Fruit fly (Drosophila melanogaster) whole organism, embryonic: ENCODE measurements around the gene CG15382.

ENCODE experiments used
- Aef1 ChIP-seq: fragments of 200-800 bp; sonication (Bioruptor generic); IDR thresholded peaks from 3 replicates; pipeline ENCODE4 v1.3.6; 2022; ENCODE audit warnings: missing biosample characterization, missing genetic modification characterization
- CG12391 ChIP-seq: fragments of 200-800 bp; sonication (Bioruptor generic); optimal IDR thresholded peaks from 3 replicates; lab custom pipeline; 2018; ENCODE audit warnings: missing biosample characterization, mild to moderate bottlenecking, missing genetic modification characterization, moderate library complexity
- CG14441 ChIP-seq: fragments of 200-800 bp; sonication (Bioruptor generic); IDR thresholded peaks from 2 replicates; pipeline ENCODE4 v1.3.6; 2022; ENCODE audit warnings: missing biosample characterization, missing genetic modification characterization
- CG15514 ChIP-seq: fragments of 200-800 bp; sonication (Bioruptor generic); optimal IDR thresholded peaks from 3 replicates; lab custom pipeline; 2017; ENCODE audit warnings: missing biosample characterization, missing genetic modification characterization, mild to moderate bottlenecking, moderate library complexity, missing genetic modification reagents
- CG15696 ChIP-seq: fragments of 200-800 bp; sonication (Bioruptor generic); optimal IDR thresholded peaks from 2 replicates; lab custom pipeline; 2019; ENCODE audit warnings: missing biosample characterization, mild to moderate bottlenecking, missing genetic modification characterization, moderate library complexity
- CG1832 ChIP-seq: fragments of 200-800 bp; sonication (Bioruptor generic); optimal IDR thresholded peaks from 2 replicates; lab custom pipeline; 2017; ENCODE audit warnings: missing biosample characterization, mild to moderate bottlenecking, missing genetic modification characterization, inconsistent platforms
- CG32767 ChIP-seq: fragments of 200-800 bp; sonication (Bioruptor generic); IDR thresholded peaks from 2 replicates; pipeline ENCODE4 v1.3.6; 2022; ENCODE audit warnings: missing biosample characterization, missing genetic modification characterization
- CG32772 ChIP-seq: fragments of 200-800 bp; sonication (Bioruptor generic); IDR thresholded peaks from 2 replicates; pipeline ENCODE4 v1.3.6; 2022; ENCODE audit warnings: missing biosample characterization, missing genetic modification characterization
- CG33213 ChIP-seq: fragments of 200-800 bp; sonication (Bioruptor generic); optimal IDR thresholded peaks from 3 replicates; lab custom pipeline; 2016; ENCODE audit warnings: missing biosample characterization, missing genetic modification characterization
- CG4854 ChIP-seq: fragments of 200-800 bp; sonication (Bioruptor generic); optimal IDR thresholded peaks from 2 replicates; lab custom pipeline; 2016; ENCODE audit warnings: missing biosample characterization, missing genetic modification characterization, inconsistent platforms
- CG6689 ChIP-seq: fragments of 200-800 bp; sonication (Bioruptor generic); IDR thresholded peaks from 2 replicates; pipeline ENCODE4 v1.3.6; 2022; ENCODE audit warnings: missing biosample characterization, missing genetic modification characterization
- CG7928 ChIP-seq: fragments of 200-800 bp; sonication (Bioruptor generic); optimal IDR thresholded peaks from 2 replicates; lab custom pipeline; 2017; ENCODE audit warnings: missing biosample characterization, mild to moderate bottlenecking, missing genetic modification characterization
- CG7987 ChIP-seq: fragments of 200-800 bp; sonication (Bioruptor generic); optimal IDR thresholded peaks from 2 replicates; lab custom pipeline; 2018; ENCODE audit warnings: missing biosample characterization, mild to moderate bottlenecking, missing genetic modification characterization, moderate library complexity
- CG8765 ChIP-seq: fragments of 200-800 bp; sonication (Bioruptor generic); IDR thresholded peaks from 2 replicates; pipeline ENCODE4 v1.3.6; 2022; ENCODE audit warnings: missing biosample characterization, missing genetic modification characterization
- CG8944 ChIP-seq: fragments of 200-800 bp; sonication (Bioruptor generic); optimal IDR thresholded peaks from 3 replicates; lab custom pipeline; 2016; ENCODE audit warnings: missing biosample characterization, missing genetic modification characterization
- Dfd ChIP-seq, 2 experiments: fragments of >200 bp; optimal IDR thresholded peaks; 2 replicates each; lab custom pipeline; 2017; ENCODE audit warnings: missing biosample characterization in 2 of 2, missing genetic modification characterization in 2 of 2
- Dref ChIP-seq: fragments of 200-800 bp; sonication (Bioruptor generic); IDR thresholded peaks from 2 replicates; pipeline ENCODE4 v1.3.6; 2022; ENCODE audit warnings: missing biosample characterization, missing genetic modification characterization
- Med ChIP-seq: fragments of 200-800 bp; sonication (Bioruptor generic); peaks from one replicate; lab custom pipeline; 2016; ENCODE audit warnings: missing biosample characterization, missing genetic modification characterization, mild to moderate bottlenecking, inconsistent platforms, moderate library complexity
- Poxn ChIP-seq: fragments of 200-800 bp; sonication (Bioruptor generic); IDR thresholded peaks from 2 replicates; pipeline ENCODE4 v1.3.6; 2022; ENCODE audit warnings: missing biosample characterization, missing genetic modification characterization
- Ptx1 ChIP-seq: fragments of 200-800 bp; sonication (Bioruptor generic); IDR thresholded peaks from 2 replicates; pipeline ENCODE4 v1.3.6; 2022; ENCODE audit warnings: missing biosample characterization, missing genetic modification characterization
- Side ChIP-seq: fragments of 200-800 bp; sonication (Bioruptor generic); optimal IDR thresholded peaks from 2 replicates; lab custom pipeline; 2016; ENCODE audit warnings: missing biosample characterization, missing genetic modification characterization
- Sin3A ChIP-seq: fragments of >200 bp; optimal IDR thresholded peaks from 2 replicates; lab custom pipeline; 2018
- amos ChIP-seq: fragments of 200-800 bp; sonication (Bioruptor generic); IDR thresholded peaks from 2 replicates; pipeline ENCODE4 v1.3.6; 2022; ENCODE audit warnings: missing biosample characterization, missing genetic modification characterization; ENCODE audit not compliant: partially characterized antibody
- cato ChIP-seq: fragments of 200-800 bp; sonication (Bioruptor generic); optimal IDR thresholded peaks from 2 replicates; lab custom pipeline; 2016; ENCODE audit warnings: missing biosample characterization, missing genetic modification characterization, borderline replicate concordance
- ci ChIP-seq: fragments of 200-800 bp; sonication (Bioruptor generic); IDR thresholded peaks from 3 replicates; pipeline ENCODE4 v1.3.6; 2022; ENCODE audit warnings: missing biosample characterization, missing genetic modification characterization
- crc ChIP-seq: fragments of 200-800 bp; sonication (Bioruptor generic); optimal IDR thresholded peaks from 2 replicates; lab custom pipeline; 2016; ENCODE audit warnings: missing biosample characterization, missing genetic modification characterization
- dati ChIP-seq: fragments of 200-800 bp; sonication (Bioruptor generic); IDR thresholded peaks from 2 replicates; pipeline ENCODE4 v1.3.6; 2022; ENCODE audit warnings: missing biosample characterization, missing genetic modification characterization
- ftz-f1 ChIP-seq: fragments of 200-800 bp; sonication (Bioruptor generic); optimal IDR thresholded peaks from 2 replicates; lab custom pipeline; 2016; ENCODE audit warnings: missing biosample characterization, missing genetic modification characterization
- gcm ChIP-seq: fragments of 200-800 bp; sonication (Bioruptor generic); optimal IDR thresholded peaks from 2 replicates; lab custom pipeline; 2019; ENCODE audit warnings: missing biosample characterization, mild to moderate bottlenecking, missing genetic modification characterization, moderate library complexity
- hb ChIP-seq: fragments of 200-800 bp; sonication (Bioruptor generic); IDR thresholded peaks from 3 replicates; pipeline ENCODE4 v1.3.6; 2022; ENCODE audit warnings: missing biosample characterization, missing genetic modification characterization; ENCODE audit not compliant: partially characterized antibody
- kni ChIP-seq: fragments of 200-800 bp; sonication (Bioruptor generic); optimal IDR thresholded peaks from 3 replicates; lab custom pipeline; 2017; ENCODE audit warnings: mild to moderate bottlenecking, missing biosample characterization, missing genetic modification reagents, missing genetic modification characterization
- luna ChIP-seq: fragments of 200-800 bp; sonication (Bioruptor generic); optimal IDR thresholded peaks from 2 replicates; lab custom pipeline; 2016; ENCODE audit warnings: missing biosample characterization, missing genetic modification characterization
- pan ChIP-seq, 4 experiments: fragments of >200 bp in 3 of 4; fragments of 200-800 bp in 1 of 4; sonication (Bioruptor generic) in 1 of 4; optimal IDR thresholded peaks in 3 of 4; IDR thresholded peaks in 1 of 4; 2 replicates each; pipeline versions ENCODE4 v1.3.6 to Lab custom; 2017 to 2022; ENCODE audit warnings: missing biosample characterization in 2 of 4, missing genetic modification characterization in 2 of 4, mixed read lengths in 1 of 4
- pho ChIP-seq: fragments of 200-800 bp; sonication (Bioruptor generic); optimal IDR thresholded peaks from 2 replicates; lab custom pipeline; 2016; ENCODE audit warnings: missing biosample characterization, missing genetic modification characterization
- pnt ChIP-seq: fragments of 200-800 bp; sonication (Bioruptor generic); optimal IDR thresholded peaks from 3 replicates; lab custom pipeline; 2016; ENCODE audit warnings: missing biosample characterization, missing genetic modification characterization
- sc ChIP-seq, 3 experiments: fragments of >200 bp in 2 of 3; fragments of 200-800 bp in 1 of 3; sonication (Bioruptor generic) in 1 of 3; optimal IDR thresholded peaks; 2 replicates in 2 of 3; 3 replicates in 1 of 3; lab custom pipeline; 2017; ENCODE audit warnings: mild to moderate bottlenecking in 1 of 3, missing biosample characterization in 1 of 3, missing genetic modification characterization in 1 of 3, missing genetic modification reagents in 1 of 3
- schlank ChIP-seq: fragments of 200-800 bp; sonication (Bioruptor generic); optimal IDR thresholded peaks from 2 replicates; lab custom pipeline; 2018; ENCODE audit warnings: missing biosample characterization, mild to moderate bottlenecking, missing genetic modification characterization
- sisA ChIP-seq: fragments of 200-800 bp; sonication (Bioruptor generic); IDR thresholded peaks from 2 replicates; pipeline ENCODE4 v1.3.6; 2022; ENCODE audit warnings: missing biosample characterization, missing genetic modification characterization
- tap ChIP-seq: fragments of 200-800 bp; optimal IDR thresholded peaks from 3 replicates; lab custom pipeline; 2019; ENCODE audit warnings: missing biosample characterization, mild to moderate bottlenecking, missing genetic modification characterization, moderate library complexity
- tgo ChIP-seq: fragments of 200-800 bp; sonication (Bioruptor generic); IDR thresholded peaks from 3 replicates; pipeline ENCODE4 v1.3.6; 2022; ENCODE audit warnings: missing biosample characterization, missing genetic modification characterization
- unc-4 ChIP-seq: fragments of 200-800 bp; sonication (Bioruptor generic); IDR thresholded peaks from 2 replicates; pipeline ENCODE4 v1.3.6; 2022; ENCODE audit warnings: missing biosample characterization, missing genetic modification characterization; ENCODE audit not compliant: partially characterized antibody
- zfh2 ChIP-seq: fragments of 200-800 bp; sonication (Bioruptor generic); optimal IDR thresholded peaks from 2 replicates; lab custom pipeline; 2016; ENCODE audit warnings: missing biosample characterization, missing genetic modification characterization

CG15382 gene

DNA sequence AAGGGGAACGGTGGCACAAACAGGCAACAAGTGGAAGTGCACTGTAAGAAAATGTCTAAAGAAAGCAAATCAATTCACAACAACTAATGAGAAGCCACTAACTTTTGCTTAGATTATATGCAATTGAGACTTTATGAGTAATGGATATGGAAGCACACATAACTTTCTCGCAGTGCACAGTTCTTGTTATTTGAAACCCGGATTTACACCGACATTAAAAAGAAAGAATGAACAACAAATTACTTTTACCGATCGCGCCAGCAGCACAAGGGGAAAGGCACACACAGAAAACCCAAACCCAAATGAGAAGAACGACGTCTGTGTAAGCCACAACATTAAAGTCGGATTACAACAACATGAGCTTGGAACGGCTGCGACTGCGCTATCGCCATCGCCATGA lies 33.5 kb downstream of the CG15382 start (continued):
- TF ChIP-seq cato (GFP tag; lab: Kevin White, UChicago) = peak; percentile 24
- no peak for TF ChIP-seq sc (optimal IDR thresholded peaks at IDR 0.05; lab: Kevin White, UChicago)
- TF ChIP-seq sc (GFP tag; optimal IDR thresholded peaks at IDR 0.05; lab: Kevin White, UChicago) = peak; percentile 72
- no peak for TF ChIP-seq hb (GFP tag; lab: Robert Waterston, UW)
- TF ChIP-seq CG7928 (GFP tag; lab: Kevin White, UChicago) = no peak
- no peak for TF ChIP-seq CG1832 (GFP tag; lab: Kevin White, UChicago)
- peak; percentile 68 for TF ChIP-seq kni (GFP tag; lab: Kevin White, UChicago)
- peak; percentile 6 for TF ChIP-seq crc (GFP tag; lab: Kevin White, UChicago)
- TF ChIP-seq pan (optimal IDR thresholded peaks at IDR 0.05; lab: Kevin White, UChicago) = no peak
- peak in 1 of 2 experiments; percentile 62 for TF ChIP-seq pan (GFP tag; optimal IDR thresholded peaks at IDR 0.05 in 1 of 2, IDR thresholded peaks at IDR 0.05 in 1 of 2)
- peak; percentile 74 for TF ChIP-seq gcm (GFP tag; lab: Kevin White, UChicago)
- 0 out of 2 replicates have a peak, but pooled peaks have one; percentile 9 for TF ChIP-seq amos (GFP tag; lab: Robert Waterston, UW)
- TF ChIP-seq pnt (GFP tag; lab: Kevin White, UChicago) = peak; percentile 66
- peak; percentile 79 for TF ChIP-seq sisA (GFP tag; lab: Robert Waterston, UW)
- no peak for TF ChIP-seq ftz-f1
- TF ChIP-seq Ptx1 = peak; percentile 66
- no peak for TF ChIP-seq CG4854 (GFP tag; lab: Kevin White, UChicago)
- peak; percentile 61; the same call in 1 of the 2 replicates for TF ChIP-seq CG32772 (GFP tag; lab: Robert Waterston, UW)
- no peak for TF ChIP-seq Aef1
- TF ChIP-seq tgo (GFP tag; lab: Robert Waterston, UW) = peak; percentile 35; the same call in 1 of the 3 replicates
- TF ChIP-seq CG14441 (GFP tag; lab: Robert Waterston, UW) = 0 out of 2 replicates have a peak, but pooled peaks have one; percentile 7
- TF ChIP-seq Dref (GFP tag; lab: Robert Waterston, UW) = no peak
- no peak for TF ChIP-seq Poxn (GFP tag; lab: Robert Waterston, UW)
- TF ChIP-seq tap (tag; lab: Kevin White, UChicago) = peak; percentile 4
- TF ChIP-seq Sin3A (lab: Kevin White, UChicago) = no peak
- TF ChIP-seq schlank (tag; lab: Kevin White, UChicago) = no peak
- peak; percentile 67 for TF ChIP-seq Side
- peak; percentile 77 for TF ChIP-seq CG8944
- no peak for TF ChIP-seq pho (GFP tag; lab: Kevin White, UChicago)
- TF ChIP-seq unc-4 (GFP tag; lab: Robert Waterston, UW) = no peak
- no peak for TF ChIP-seq CG32767
- no peak for TF ChIP-seq CG15514 (GFP tag; lab: Kevin White, UChicago)
- peak; percentile 47; the same call in 1 of the 2 replicates for TF ChIP-seq CG8765 (GFP tag; lab: Robert Waterston, UW)
- TF ChIP-seq zfh2 = no peak
- peak; percentile 78 for TF ChIP-seq CG6689
- peak; percentile 92 for TF ChIP-seq Med (GFP tag; lab: Kevin White, UChicago)
- no peak for TF ChIP-seq Dfd (GFP tag; optimal IDR thresholded peaks at IDR 0.05; lab: Kevin White, UChicago)
- TF ChIP-seq dati = no peak
- TF ChIP-seq CG15696 (tag; lab: Kevin White, UChicago) = peak; percentile 68
- TF ChIP-seq CG7987 (GFP tag; lab: Kevin White, UChicago) = no peak
- TF ChIP-seq luna (GFP tag; lab: Kevin White, UChicago) = no peak
- TF ChIP-seq CG33213 (GFP tag; lab: Kevin White, UChicago) = peak; percentile 66

DNA sequence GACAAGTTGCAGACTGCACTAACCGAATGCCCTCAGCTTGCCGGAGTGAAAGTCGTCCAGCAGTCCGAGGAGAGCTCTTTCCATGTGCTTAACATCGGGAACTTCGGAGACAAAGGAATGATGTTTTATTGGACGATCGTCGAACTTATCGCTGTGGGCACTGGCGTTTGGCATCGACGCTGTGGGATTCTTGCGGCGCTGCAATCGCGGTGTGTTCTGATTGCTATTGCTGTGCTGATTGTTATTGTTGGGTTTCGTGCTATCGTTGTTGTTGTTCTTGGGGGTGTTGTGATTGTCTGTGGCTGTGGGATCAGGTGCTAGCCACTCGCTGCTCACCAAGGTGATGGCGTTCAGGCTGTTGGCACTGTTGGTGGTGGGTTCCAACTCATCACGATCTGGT lies 35.1 kb downstream of the CG15382 start:
- TF ChIP-seq CG12391 (tag; lab: Kevin White, UChicago) (no peak), ci (GFP tag; lab: Robert Waterston, UW) (0 out of 3 replicates have a peak, but pooled peaks have one; percentile 29)
